Fruit fly (Drosophila melanogaster) whole organism, embryonic: ENCODE results near the gene CG31867.

ENCODE experiments used
- BtbVII ChIP-seq: fragments of 200-800 bp; sonication (Bioruptor generic); optimal IDR thresholded peaks from 3 replicates; lab custom pipeline; 2017; ENCODE audit warnings: missing biosample characterization, mild to moderate bottlenecking, missing genetic modification characterization
- CG10431 ChIP-seq: fragments of 200-800 bp; sonication (Bioruptor generic); optimal IDR thresholded peaks from 3 replicates; lab custom pipeline; 2018; ENCODE audit warnings: missing biosample characterization, mild to moderate bottlenecking, missing genetic modification characterization
- CG10543 ChIP-seq: fragments of 200-800 bp; sonication (Bioruptor generic); optimal IDR thresholded peaks from 3 replicates; lab custom pipeline; 2017; ENCODE audit warnings: missing biosample characterization, mild to moderate bottlenecking, missing genetic modification characterization, moderate library complexity
- CG10565 ChIP-seq: fragments of 200-800 bp; sonication (Bioruptor generic); optimal IDR thresholded peaks from 3 replicates; lab custom pipeline; 2016; ENCODE audit warnings: missing biosample characterization, mild to moderate bottlenecking, missing genetic modification characterization
- CG10654 ChIP-seq: fragments of 200-800 bp; sonication (Bioruptor generic); optimal IDR thresholded peaks from 2 replicates; lab custom pipeline; 2016; ENCODE audit warnings: missing biosample characterization, missing genetic modification characterization
- CG12236 ChIP-seq: fragments of 200-800 bp; sonication (Bioruptor generic); optimal IDR thresholded peaks from 2 replicates; lab custom pipeline; 2016; ENCODE audit warnings: missing biosample characterization, missing genetic modification characterization
- CG15011 ChIP-seq: fragments of 200-800 bp; sonication (Bioruptor generic); optimal IDR thresholded peaks from 3 replicates; lab custom pipeline; 2018; ENCODE audit warnings: missing biosample characterization, mild to moderate bottlenecking, missing genetic modification characterization
- CG15073 ChIP-seq: fragments of 200-800 bp; sonication (Bioruptor generic); optimal IDR thresholded peaks from 2 replicates; lab custom pipeline; 2016; ENCODE audit warnings: missing biosample characterization, missing genetic modification characterization
- CG15514 ChIP-seq: fragments of 200-800 bp; sonication (Bioruptor generic); optimal IDR thresholded peaks from 3 replicates; lab custom pipeline; 2017; ENCODE audit warnings: missing biosample characterization, missing genetic modification characterization, mild to moderate bottlenecking, moderate library complexity, missing genetic modification reagents
- CG17912 ChIP-seq: fragments of 200-800 bp; sonication (Bioruptor generic); optimal IDR thresholded peaks from 2 replicates; lab custom pipeline; 2018; ENCODE audit warnings: missing biosample characterization, mild to moderate bottlenecking, missing genetic modification characterization
- CG18262 ChIP-seq: fragments of 200-800 bp; optimal IDR thresholded peaks from 3 replicates; lab custom pipeline; 2019; ENCODE audit warnings: missing biosample characterization, mild to moderate bottlenecking, missing genetic modification characterization, moderate library complexity
- CG2116 ChIP-seq: fragments of 200-800 bp; sonication (Bioruptor generic); optimal IDR thresholded peaks from 3 replicates; lab custom pipeline; 2018; ENCODE audit warnings: missing biosample characterization, mild to moderate bottlenecking, missing genetic modification characterization
- CG2199 ChIP-seq: fragments of 200-800 bp; sonication (Bioruptor generic); IDR thresholded peaks from 3 replicates; pipeline ENCODE4 v1.3.6; 2022; ENCODE audit warnings: missing biosample characterization, missing genetic modification characterization
- CG31365 ChIP-seq: fragments of 200-800 bp; sonication (Bioruptor generic); optimal IDR thresholded peaks from 2 replicates; lab custom pipeline; 2018; ENCODE audit warnings: missing biosample characterization, mild to moderate bottlenecking, missing genetic modification characterization
- CG32532 ChIP-seq: fragments of 200-800 bp; sonication (Bioruptor generic); IDR thresholded peaks from 2 replicates; pipeline ENCODE4 v1.3.6; 2022; ENCODE audit warnings: missing biosample characterization, missing genetic modification characterization
- CG4282 ChIP-seq: fragments of 200-800 bp; sonication (Bioruptor generic); optimal IDR thresholded peaks from 2 replicates; lab custom pipeline; 2016; ENCODE audit warnings: missing biosample characterization, missing genetic modification characterization
- CG4328 ChIP-seq: fragments of 200-800 bp; sonication (Bioruptor generic); optimal IDR thresholded peaks from 3 replicates; lab custom pipeline; 2017; ENCODE audit warnings: missing biosample characterization, missing genetic modification reagents, missing genetic modification characterization
- CG6813 ChIP-seq: fragments of 200-800 bp; sonication (Bioruptor generic); optimal IDR thresholded peaks from 2 replicates; lab custom pipeline; 2017; ENCODE audit warnings: missing biosample characterization, missing genetic modification characterization, mild to moderate bottlenecking, moderate library complexity, missing genetic modification reagents
- Dip2 ChIP-seq: fragments of 200-800 bp; sonication (Bioruptor generic); IDR thresholded peaks from 2 replicates; pipeline ENCODE4 v1.3.6; 2022; ENCODE audit warnings: missing biosample characterization, missing genetic modification characterization
- E2f2 ChIP-seq: fragments of 200-800 bp; sonication (Bioruptor generic); IDR thresholded peaks from 2 replicates; pipeline ENCODE4 v1.3.6; 2022; ENCODE audit warnings: missing biosample characterization, missing genetic modification characterization
- Ets97D ChIP-seq: fragments of 200-800 bp; sonication (Bioruptor generic); optimal IDR thresholded peaks from 3 replicates; lab custom pipeline; 2016; ENCODE audit warnings: missing biosample characterization, missing genetic modification characterization
- H2.0 ChIP-seq: fragments of 200-800 bp; sonication (Bioruptor generic); IDR thresholded peaks from 2 replicates; pipeline ENCODE4 v1.3.6; 2022; ENCODE audit warnings: missing biosample characterization, missing genetic modification characterization
- Hr39 ChIP-seq: fragments of >200 bp; optimal IDR thresholded peaks from 2 replicates; lab custom pipeline; 2017
- Hr51 ChIP-seq, 2 experiments: fragments of 200-800 bp; sonication (Bioruptor generic); optimal IDR thresholded peaks; 2 replicates in 1 of 2; 3 replicates in 1 of 2; lab custom pipeline; 2016 to 2018; ENCODE audit warnings: missing biosample characterization in 2 of 2, missing genetic modification characterization in 2 of 2, mild to moderate bottlenecking in 1 of 2, moderate library complexity in 1 of 2
- Hr78 ChIP-seq, 2 experiments: fragments of 200-800 bp in 1 of 2; fragments of >200 bp in 1 of 2; sonication (Bioruptor generic) in 1 of 2; optimal IDR thresholded peaks; 2 replicates each; lab custom pipeline; 2017 to 2019; ENCODE audit warnings: missing biosample characterization in 2 of 2, missing genetic modification characterization in 2 of 2, mild to moderate bottlenecking in 1 of 2, moderate library complexity in 1 of 2
- Oaz ChIP-seq: fragments of 200-800 bp; sonication (Bioruptor generic); IDR thresholded peaks from 2 replicates; pipeline ENCODE4 v1.3.6; 2022; ENCODE audit warnings: missing biosample characterization, missing genetic modification characterization
- Sin3A ChIP-seq: fragments of >200 bp; optimal IDR thresholded peaks from 2 replicates; lab custom pipeline; 2018
- Usf ChIP-seq: fragments of 200-800 bp; sonication (Bioruptor generic); optimal IDR thresholded peaks from 2 replicates; lab custom pipeline; 2017; ENCODE audit warnings: missing genotype, missing biosample characterization, missing genetic modification characterization
- ap ChIP-seq: fragments of 200-800 bp; sonication (Bioruptor generic); IDR thresholded peaks from 2 replicates; pipeline ENCODE4 v1.3.6; 2022; ENCODE audit warnings: missing biosample characterization, missing genetic modification characterization
- ash1 ChIP-seq: fragments of 200-800 bp; sonication (Bioruptor generic); optimal IDR thresholded peaks from 2 replicates; lab custom pipeline; 2018; ENCODE audit warnings: missing biosample characterization, mild to moderate bottlenecking, missing genetic modification characterization
- bbx ChIP-seq: fragments of 200-800 bp; sonication (Bioruptor generic); IDR thresholded peaks from 2 replicates; pipeline ENCODE4 v1.3.6; 2022; ENCODE audit warnings: missing biosample characterization, missing genetic modification characterization; ENCODE audit not compliant: partially characterized antibody
- btn ChIP-seq: fragments of 200-800 bp; sonication (Bioruptor generic); optimal IDR thresholded peaks from 2 replicates; lab custom pipeline; 2016; ENCODE audit warnings: missing biosample characterization, missing genetic modification characterization
- cg ChIP-seq: fragments of 200-800 bp; sonication (Bioruptor generic); optimal IDR thresholded peaks from 3 replicates; lab custom pipeline; 2019; ENCODE audit warnings: missing biosample characterization, mild to moderate bottlenecking, missing genetic modification characterization, moderate library complexity
- croc ChIP-seq: fragments of 200-800 bp; sonication (Bioruptor generic); conservative IDR thresholded peaks from 3 replicates; pipeline ENCODE4 v1.3.6; 2022; ENCODE audit warnings: missing biosample characterization, missing genetic modification characterization
- dm ChIP-seq: fragments of 200-800 bp; sonication (Bioruptor generic); optimal IDR thresholded peaks from 3 replicates; lab custom pipeline; 2016; ENCODE audit warnings: missing biosample characterization, missing genetic modification characterization
- emc ChIP-seq: fragments of 200-800 bp; sonication (Bioruptor generic); optimal IDR thresholded peaks from 2 replicates; lab custom pipeline; 2016; ENCODE audit warnings: missing biosample characterization, missing genetic modification characterization
- fd96Cb ChIP-seq: fragments of 200-800 bp; sonication (Bioruptor generic); optimal IDR thresholded peaks from 2 replicates; lab custom pipeline; 2018; ENCODE audit warnings: missing biosample characterization, mild to moderate bottlenecking, missing genetic modification characterization, moderate library complexity
- fru ChIP-seq: fragments of >200 bp; optimal IDR thresholded peaks from 2 replicates; lab custom pipeline; 2017
- gem ChIP-seq: fragments of 200-800 bp; sonication (Bioruptor generic); optimal IDR thresholded peaks from 2 replicates; lab custom pipeline; 2019; ENCODE audit warnings: missing biosample characterization, mild to moderate bottlenecking, missing genetic modification characterization, moderate library complexity
- klu ChIP-seq: fragments of 200-800 bp; sonication (Bioruptor generic); IDR thresholded peaks from 2 replicates; pipeline ENCODE4 v1.3.6; 2022; ENCODE audit warnings: missing biosample characterization, missing genetic modification characterization
- nerfin-1 ChIP-seq: fragments of 200-800 bp; sonication (Bioruptor generic); optimal IDR thresholded peaks from 3 replicates; lab custom pipeline; 2019; ENCODE audit warnings: missing biosample characterization, mild to moderate bottlenecking, missing genetic modification characterization, moderate library complexity
- odd ChIP-seq: fragments of 200-800 bp; sonication (Bioruptor generic); optimal IDR thresholded peaks from 2 replicates; lab custom pipeline; 2017; ENCODE audit warnings: missing biosample characterization, mild to moderate bottlenecking, missing genetic modification characterization
- pita ChIP-seq: fragments of 200-800 bp; sonication (Bioruptor generic); optimal IDR thresholded peaks from 2 replicates; lab custom pipeline; 2017; ENCODE audit warnings: missing biosample characterization, mild to moderate bottlenecking, missing genetic modification characterization
- pnt ChIP-seq: fragments of 200-800 bp; sonication (Bioruptor generic); optimal IDR thresholded peaks from 3 replicates; lab custom pipeline; 2016; ENCODE audit warnings: missing biosample characterization, missing genetic modification characterization
- pum ChIP-seq: fragments of 200-800 bp; sonication (Bioruptor generic); optimal IDR thresholded peaks from 2 replicates; lab custom pipeline; 2016; ENCODE audit warnings: missing biosample characterization, missing genetic modification characterization
- run ChIP-seq: fragments of 200-800 bp; sonication (Bioruptor generic); optimal IDR thresholded peaks from 3 replicates; lab custom pipeline; 2018; ENCODE audit warnings: missing biosample characterization, mild to moderate bottlenecking, missing genetic modification characterization
- sr ChIP-seq: fragments of 200-800 bp; sonication (Bioruptor generic); IDR thresholded peaks from 3 replicates; pipeline ENCODE4 v1.3.6; 2022; ENCODE audit warnings: missing biosample characterization, missing genetic modification characterization
- ssp ChIP-seq: fragments of 200-800 bp; sonication (Bioruptor generic); IDR thresholded peaks from 2 replicates; pipeline ENCODE4 v1.3.6; 2022; ENCODE audit warnings: missing biosample characterization, missing genetic modification characterization
- tin ChIP-seq: fragments of 200-800 bp; sonication (Bioruptor generic); optimal IDR thresholded peaks from 3 replicates; lab custom pipeline; 2016; ENCODE audit warnings: missing biosample characterization, missing genetic modification characterization
- vnd ChIP-seq: fragments of 200-800 bp; sonication (Bioruptor generic); IDR thresholded peaks from 3 replicates; pipeline ENCODE4 v1.3.6; 2022; ENCODE audit warnings: missing biosample characterization, missing genetic modification characterization; ENCODE audit not compliant: partially characterized antibody
- zf30C ChIP-seq: fragments of 200-800 bp; sonication (Bioruptor generic); optimal IDR thresholded peaks from 3 replicates; lab custom pipeline; 2018; ENCODE audit warnings: missing biosample characterization, mild to moderate bottlenecking, missing genetic modification characterization
- zfh2 ChIP-seq: fragments of 200-800 bp; sonication (Bioruptor generic); optimal IDR thresholded peaks from 2 replicates; lab custom pipeline; 2016; ENCODE audit warnings: missing biosample characterization, missing genetic modification characterization

Gene CG31867

dm6 chr2L:11123499-11123898 is 21.7 kb downstream of the CG31867 start, which contains the start of the genes Csl4 and Nup160 (continued):
- no peak for TF ChIP-seq CG6813 (GFP tag; lab: Kevin White, UChicago)
- TF ChIP-seq nerfin-1 (tag; lab: Kevin White, UChicago) = no peak
- TF ChIP-seq Hr39 (lab: Kevin White, UChicago) = no peak
- peak; percentile 36 for TF ChIP-seq CG10543
- no peak for TF ChIP-seq Usf (GFP tag; lab: Kevin White, UChicago)
- TF ChIP-seq ap (GFP tag; lab: Robert Waterston, UW) = 0 out of 2 replicates have a peak, but pooled peaks have one; percentile 23
- no peak for TF ChIP-seq sr (GFP tag; lab: Robert Waterston, UW)
- TF ChIP-seq BtbVII = no peak
- TF ChIP-seq CG15073 (GFP tag; lab: Kevin White, UChicago) = no peak
- no peak for TF ChIP-seq Hr78 (GFP tag; optimal IDR thresholded peaks at IDR 0.05; lab: Kevin White, UChicago)
- peak; percentile 81 for TF ChIP-seq Ets97D (GFP tag; lab: Kevin White, UChicago)
- TF ChIP-seq Hr51 (GFP tag; optimal IDR thresholded peaks at IDR 0.05; lab: Kevin White, UChicago) = peak in 1 of 2 experiments; percentile 85
- no peak for TF ChIP-seq CG4328 (GFP tag; lab: Kevin White, UChicago)
- TF ChIP-seq btn (GFP tag; lab: Kevin White, UChicago) = peak; percentile 55
- no peak for TF ChIP-seq CG18262
- TF ChIP-seq Sin3A (lab: Kevin White, UChicago) = peak; percentile 52
- TF ChIP-seq cg (GFP tag; lab: Kevin White, UChicago) = no peak
- TF ChIP-seq gem (tag; lab: Kevin White, UChicago) = no peak
- TF ChIP-seq croc (GFP tag; lab: Robert Waterston, UW) = peak; percentile 20; the same call in 1 of the 3 replicates
- TF ChIP-seq dm (GFP tag; lab: Kevin White, UChicago) = peak; percentile 93
- no peak for TF ChIP-seq CG2199 (GFP tag; lab: Robert Waterston, UW)
- peak; percentile 86 for TF ChIP-seq pum (GFP tag; lab: Kevin White, UChicago)
- TF ChIP-seq tin (GFP tag; lab: Kevin White, UChicago) = peak; percentile 86
- peak; percentile 66 for TF ChIP-seq CG15514 (GFP tag; lab: Kevin White, UChicago)
- TF ChIP-seq CG32532 (GFP tag; lab: Robert Waterston, UW) = peak; percentile 86
- TF ChIP-seq fru (lab: Kevin White, UChicago) = no peak
- TF ChIP-seq zfh2 (GFP tag; lab: Kevin White, UChicago) = peak; percentile 89
- peak; percentile 55 for TF ChIP-seq CG4282 (GFP tag; lab: Kevin White, UChicago)
- no peak for TF ChIP-seq pita (GFP tag; lab: Kevin White, UChicago)
- peak; percentile 10 for TF ChIP-seq CG10431 (GFP tag; lab: Kevin White, UChicago)
- peak; percentile 67 for TF ChIP-seq E2f2 (GFP tag; lab: Robert Waterston, UW)
- TF ChIP-seq run = no peak
- TF ChIP-seq CG15011 (GFP tag; lab: Kevin White, UChicago) = no peak
- TF ChIP-seq zf30C (GFP tag; lab: Kevin White, UChicago) = no peak
- peak; percentile 77 for TF ChIP-seq CG10654 (GFP tag; lab: Kevin White, UChicago)
- TF ChIP-seq CG31365 (tag; lab: Kevin White, UChicago) = no peak
- TF ChIP-seq CG10565 = no peak
- peak; percentile 69 for TF ChIP-seq CG12236
- TF ChIP-seq ash1 = no peak
- peak; percentile 51 for TF ChIP-seq ssp (GFP tag; lab: Robert Waterston, UW)
- peak; percentile 80 for TF ChIP-seq pnt (GFP tag; lab: Kevin White, UChicago)
- TF ChIP-seq CG2116 (GFP tag; lab: Kevin White, UChicago) = peak; percentile 74
- peak; percentile 16; the same call in 1 of the 2 replicates for TF ChIP-seq Oaz (GFP tag; lab: Robert Waterston, UW)
- peak; percentile 44 for TF ChIP-seq fd96Cb (tag; lab: Kevin White, UChicago)
- peak; percentile 59 for TF ChIP-seq emc (GFP tag; lab: Kevin White, UChicago)
- TF ChIP-seq H2.0 (GFP tag; lab: Robert Waterston, UW) = peak; percentile 53; the same call in 1 of the 2 replicates
- TF ChIP-seq odd (GFP tag; lab: Kevin White, UChicago) = no peak
- no peak for TF ChIP-seq vnd (GFP tag; lab: Robert Waterston, UW)
- no peak for TF ChIP-seq CG17912 (GFP tag; lab: Kevin White, UChicago)
- 0 out of 2 replicates have a peak, but pooled peaks have one; percentile 22 for TF ChIP-seq klu (GFP tag; lab: Robert Waterston, UW)
- TF ChIP-seq Dip2 (GFP tag; lab: Robert Waterston, UW) = no peak
- TF ChIP-seq bbx (GFP tag; lab: Robert Waterston, UW) = no peak; the same call in 1 of the 2 replicates
